Fruit fly (Drosophila melanogaster): Measurements from ENCODE around the gene CG45064.

DNA sequence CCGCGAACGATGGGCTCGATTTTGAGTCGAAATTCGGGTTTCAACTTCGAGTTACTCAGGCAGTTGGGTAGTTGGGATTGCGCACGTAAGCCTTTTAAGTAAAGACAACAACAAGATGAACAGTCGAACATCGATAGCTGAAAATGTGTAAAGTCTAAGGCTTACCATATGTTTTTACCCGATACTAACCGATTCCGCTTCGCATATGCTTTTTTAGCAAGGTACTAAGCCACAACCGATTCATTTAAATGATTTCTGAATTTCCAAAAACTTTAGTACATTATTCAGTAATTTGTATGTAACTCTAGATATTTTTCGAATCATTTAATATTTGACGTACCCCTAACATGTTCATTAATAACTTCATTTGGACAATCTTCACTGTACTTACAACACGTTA is 15.2 kb upstream of the CG45064 start:
- TF ChIP-seq psq (optimal IDR thresholded peaks at IDR 0.05), result no peak
- no peak for TF ChIP-seq Sin3A (optimal IDR thresholded peaks at IDR 0.05)
- no peak for TF ChIP-seq insv (optimal IDR thresholded peaks at IDR 0.05)
- TF ChIP-seq ttk (optimal IDR thresholded peaks at IDR 0.05), result no peak

Measured in Kc167 (cell line).